Fruit fly (Drosophila melanogaster): ENCODE measurements around the gene CG31087.

dm6 chr3R:25320051-25320705, 6.5 kb upstream of the CG31087 start, which contains the start of gene CG10560:
- no peak for TF ChIP-seq CG11762 (GFP tag; optimal IDR thresholded peaks at IDR 0.05; ENCODE audit: insufficient read depth)
- TF ChIP-seq Sox14 (GFP tag; optimal IDR thresholded peaks at IDR 0.05) = no peak
- TF ChIP-seq Blimp-1 (GFP tag; optimal IDR thresholded peaks at IDR 0.05) = no peak

Measured in whole organism, prepupa.